Worm (Caenorhabditis elegans) whole organism, midembryonic: ENCODE results near the gene srg-65.

Experiments used
- T22C8.4 ChIP-seq: fragments of 200-800 bp; sonication (Bioruptor generic); IDR thresholded peaks from 2 replicates; pipeline ENCODE4 v1.3.6; 2022; ENCODE audit warnings: missing genetic modification characterization, missing compliant biosample characterization
- cog-1 ChIP-seq: sonication (generic microtip); optimal IDR thresholded peaks from 2 replicates; lab custom pipeline; 2016; ENCODE audit warnings: missing genetic modification characterization, missing compliant biosample characterization
- flt-1 ChIP-seq: fragments of 200-800 bp; sonication (Bioruptor generic); IDR thresholded peaks from 2 replicates; pipeline ENCODE4 v1.3.6; 2022; ENCODE audit warnings: missing genetic modification characterization, missing compliant biosample characterization
- klf-2 ChIP-seq: fragments of 200-800 bp; sonication (Bioruptor generic); conservative IDR thresholded peaks from 2 replicates; pipeline ENCODE4 v1.3.6; 2022; ENCODE audit warnings: missing genetic modification reagents, missing genetic modification characterization, missing compliant biosample characterization
- med-1 ChIP-seq: sonication (generic microtip); optimal IDR thresholded peaks from 2 replicates; lab custom pipeline; 2017; ENCODE audit warnings: missing genetic modification characterization, mild to moderate bottlenecking, missing compliant biosample characterization, antibody characterized with exemption, missing genetic modification reagents; ENCODE audit not compliant: insufficient read depth
- ref-1 ChIP-seq: fragments of 200-800 bp; sonication (Bioruptor generic); conservative IDR thresholded peaks from 2 replicates; pipeline ENCODE4 v1.3.6; 2022; ENCODE audit warnings: missing genetic modification reagents, missing genetic modification characterization, missing compliant biosample characterization
- tab-1 ChIP-seq: fragments of 200-800 bp; sonication (Bioruptor generic); IDR thresholded peaks from 2 replicates; pipeline ENCODE4 v1.3.6; 2022; ENCODE audit warnings: missing genetic modification characterization, missing compliant biosample characterization
- ztf-23 ChIP-seq: fragments of 200-800 bp; sonication (Bioruptor generic); IDR thresholded peaks from 2 replicates; pipeline ENCODE4 v1.3.6; 2022; ENCODE audit warnings: missing genetic modification reagents, missing genetic modification characterization, missing compliant biosample characterization
- ztf-29 ChIP-seq: fragments of 200-800 bp; sonication (Bioruptor generic); IDR thresholded peaks from 2 replicates; pipeline ENCODE4 v1.3.6; 2022; ENCODE audit warnings: missing genetic modification reagents, missing genetic modification characterization, missing compliant biosample characterization

The srg-65 gene

ce11 chrV:5445839-5446238, 38.9 kb downstream of the srg-65 start, which contains the start of gene F08F3.1:
TSS of gene F08F3.1 (plus strand) at chrV:5446139.
- TF ChIP-seq T22C8.4: no peak
- TF ChIP-seq med-1 (GFP tag; lab: Kevin White, UChicago): no peak
- no peak for TF ChIP-seq klf-2 (GFP tag; lab: Robert Waterston, UW)
- TF ChIP-seq cog-1 (tag; lab: Kevin White, UChicago): no peak
- no peak for TF ChIP-seq tab-1 (GFP tag; lab: Robert Waterston, UW)
- no peak for TF ChIP-seq flt-1 (GFP tag; lab: Robert Waterston, UW)
- no peak for TF ChIP-seq ztf-23
- no peak for TF ChIP-seq ref-1 (GFP tag; lab: Robert Waterston, UW)
- no peak for TF ChIP-seq ztf-29

- TF ChIP-seq T22C8.4: no peak
- no peak for TF ChIP-seq flt-1 (GFP tag; lab: Robert Waterston, UW)
- no peak for TF ChIP-seq ztf-23
- no peak for TF ChIP-seq klf-2 (GFP tag; lab: Robert Waterston, UW)
- no peak for TF ChIP-seq cog-1 (tag; lab: Kevin White, UChicago)
- no peak for TF ChIP-seq ztf-29
- no peak for TF ChIP-seq tab-1 (GFP tag; lab: Robert Waterston, UW)
- TF ChIP-seq med-1 (GFP tag; lab: Kevin White, UChicago): no peak
- no peak for TF ChIP-seq ref-1 (GFP tag; lab: Robert Waterston, UW)
These were observed 40.7 kb downstream of the srg-65 start for ce11 chrV:5444037-5444436.

ce11 chrV:5442366-5442765, 42.4 kb downstream of the srg-65 start:
- TF ChIP-seq ztf-29: no peak
- TF ChIP-seq flt-1 (GFP tag; lab: Robert Waterston, UW): no peak
- no peak for TF ChIP-seq med-1 (GFP tag; lab: Kevin White, UChicago)
- TF ChIP-seq tab-1 (GFP tag; lab: Robert Waterston, UW): no peak
- no peak for TF ChIP-seq klf-2 (GFP tag; lab: Robert Waterston, UW)
- no peak for TF ChIP-seq cog-1 (tag; lab: Kevin White, UChicago)
- no peak for TF ChIP-seq ztf-23
- no peak for TF ChIP-seq T22C8.4
- no peak for TF ChIP-seq ref-1 (GFP tag; lab: Robert Waterston, UW)

ce11 chrV:5439068-5439467, 45.7 kb downstream of the srg-65 start, which contains the start of gene snpc-1.3:
TSS of gene snpc-1.3 (minus strand) at chrV:5439168.
- TF ChIP-seq T22C8.4: no peak
- TF ChIP-seq med-1 (GFP tag; lab: Kevin White, UChicago): no peak
- no peak for TF ChIP-seq klf-2 (GFP tag; lab: Robert Waterston, UW)
- TF ChIP-seq ztf-29: no peak
- TF ChIP-seq flt-1 (GFP tag; lab: Robert Waterston, UW): no peak
- TF ChIP-seq ztf-23: no peak
- no peak for TF ChIP-seq ref-1 (GFP tag; lab: Robert Waterston, UW)
- no peak for TF ChIP-seq tab-1 (GFP tag; lab: Robert Waterston, UW)
- no peak for TF ChIP-seq cog-1 (tag; lab: Kevin White, UChicago)

ce11 chrV:5433020-5433419, 51.7 kb downstream of the srg-65 start, which contains the start of gene acl-6:
TSS of gene acl-6 (plus strand) at chrV:5433386.
- no peak for TF ChIP-seq ref-1 (GFP tag; lab: Robert Waterston, UW)
- TF ChIP-seq klf-2 (GFP tag; lab: Robert Waterston, UW): no peak
- TF ChIP-seq flt-1 (GFP tag; lab: Robert Waterston, UW): no peak
- TF ChIP-seq ztf-23: no peak
- TF ChIP-seq T22C8.4: no peak
- no peak for TF ChIP-seq cog-1 (tag; lab: Kevin White, UChicago)
- no peak for TF ChIP-seq tab-1 (GFP tag; lab: Robert Waterston, UW)
- TF ChIP-seq med-1 (GFP tag; lab: Kevin White, UChicago): no peak
- TF ChIP-seq ztf-29: no peak
